Fruit fly (Drosophila melanogaster) whole organism, adult: ENCODE data around the gene RpL6.

Experiments used
- CG1620 ChIP-seq: fragments of 200-800 bp; sonication (Bioruptor generic); optimal IDR thresholded peaks from 2 replicates; lab custom pipeline; 2016; ENCODE audit warnings: missing biosample characterization, missing genetic modification characterization
- CG33017 ChIP-seq: fragments of 200-800 bp; sonication (Bioruptor generic); optimal IDR thresholded peaks from 2 replicates; lab custom pipeline; 2018; ENCODE audit warnings: missing biosample characterization, mild to moderate bottlenecking, missing genetic modification characterization, moderate library complexity
- CG7101 ChIP-seq: fragments of 200-800 bp; sonication (Bioruptor generic); optimal IDR thresholded peaks from 2 replicates; lab custom pipeline; 2018; ENCODE audit warnings: missing biosample characterization, mild to moderate bottlenecking, missing genetic modification characterization, moderate library complexity
- Hr96 ChIP-seq: fragments of 200-800 bp; sonication (Bioruptor generic); optimal IDR thresholded peaks from 2 replicates; lab custom pipeline; 2016; ENCODE audit warnings: missing biosample characterization, missing genetic modification characterization
- bab1 ChIP-seq: fragments of 200-800 bp; sonication (Bioruptor generic); optimal IDR thresholded peaks from 3 replicates; lab custom pipeline; 2019; ENCODE audit warnings: missing biosample characterization, mild to moderate bottlenecking, missing genetic modification characterization, moderate library complexity
- cic ChIP-seq: fragments of 200-800 bp; sonication (Bioruptor generic); optimal IDR thresholded peaks from 2 replicates; lab custom pipeline; 2017; ENCODE audit warnings: missing biosample characterization, mild to moderate bottlenecking, missing genetic modification characterization, moderate library complexity
- kay ChIP-seq: fragments of 200-800 bp; sonication (Bioruptor generic); peaks from one replicate; lab custom pipeline; 2016; ENCODE audit warnings: missing biosample characterization, missing genetic modification characterization, borderline replicate concordance
- pad ChIP-seq: fragments of 200-800 bp; sonication (Bioruptor generic); optimal IDR thresholded peaks from 3 replicates; lab custom pipeline; 2017; ENCODE audit warnings: missing biosample characterization, missing genetic modification characterization, mild to moderate bottlenecking, moderate library complexity, missing genetic modification reagents

DNA sequence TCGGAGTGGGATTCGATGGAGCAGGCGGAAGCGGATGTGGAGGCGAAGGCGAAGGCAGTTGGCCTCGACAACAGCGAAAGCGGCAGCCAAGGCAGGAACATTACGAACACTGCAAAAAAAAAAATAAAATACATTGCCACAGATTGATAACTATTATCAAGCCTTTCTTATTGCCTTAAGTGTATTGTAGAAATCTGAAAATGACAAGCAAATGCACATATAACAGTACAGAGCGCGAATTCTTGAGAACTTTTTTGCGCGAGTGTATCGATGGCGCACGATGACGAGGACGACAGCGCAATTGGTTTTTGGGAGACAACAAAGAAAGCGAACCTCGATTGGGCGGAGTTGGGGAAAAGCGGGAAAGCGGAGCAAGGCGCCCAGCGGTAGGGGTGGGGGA, 34.4 kb upstream of the RpL6 start:
- TF ChIP-seq CG33017 (tag; lab: Kevin White, UChicago): no peak
- no peak for TF ChIP-seq Hr96 (GFP tag; lab: Kevin White, UChicago)
- TF ChIP-seq cic (GFP tag; lab: Kevin White, UChicago): no peak
- TF ChIP-seq pad (GFP tag; lab: Kevin White, UChicago): no peak
- no peak for TF ChIP-seq bab1 (GFP tag; lab: Kevin White, UChicago)
- no peak for TF ChIP-seq kay (GFP tag; lab: Kevin White, UChicago)
- no peak for TF ChIP-seq CG1620 (GFP tag; lab: Kevin White, UChicago)
- no peak for TF ChIP-seq CG7101
